Fruit fly (Drosophila melanogaster) whole organism, prepupa: ENCODE results near the gene CG34135.
A peak's percentile ranks its signal among the peaks of the same experiment; 100 is the strongest.

Source experiments
- Blimp-1 ChIP-seq: fragments of 200-800 bp; sonication (Bioruptor generic); optimal IDR thresholded peaks from 3 replicates; lab custom pipeline; 2017; ENCODE audit warnings: missing biosample characterization, missing genetic modification characterization, mild to moderate bottlenecking, moderate library complexity, missing genetic modification reagents
- CG10631 ChIP-seq: fragments of 200-800 bp; sonication (Bioruptor generic); optimal IDR thresholded peaks from 2 replicates; lab custom pipeline; 2016; ENCODE audit warnings: missing biosample characterization, missing genetic modification characterization
- CG10669 ChIP-seq: fragments of 200-800 bp; sonication (Bioruptor generic); optimal IDR thresholded peaks from 3 replicates; lab custom pipeline; 2018; ENCODE audit warnings: missing biosample characterization, mild to moderate bottlenecking, missing genetic modification characterization, moderate library complexity
- CG11294 ChIP-seq: fragments of 200-800 bp; sonication (Bioruptor generic); IDR thresholded peaks from 2 replicates; pipeline ENCODE4 v1.3.6; 2022; ENCODE audit warnings: missing biosample characterization, missing genetic modification characterization
- CG15336 ChIP-seq: fragments of 200-800 bp; sonication (Bioruptor generic); IDR thresholded peaks from 2 replicates; pipeline ENCODE4 v1.3.6; 2022; ENCODE audit warnings: missing biosample characterization, missing genetic modification characterization
- CG1621 ChIP-seq: fragments of 200-800 bp; sonication (Bioruptor generic); optimal IDR thresholded peaks from 3 replicates; lab custom pipeline; 2018; ENCODE audit warnings: missing biosample characterization, mild to moderate bottlenecking, missing genetic modification characterization
- CG3032 ChIP-seq: fragments of 200-800 bp; optimal IDR thresholded peaks from 2 replicates; lab custom pipeline; 2019; ENCODE audit warnings: missing biosample characterization, mild to moderate bottlenecking, missing genetic modification characterization, moderate library complexity
- CG31627 ChIP-seq: fragments of 200-800 bp; sonication (Bioruptor generic); optimal IDR thresholded peaks from 3 replicates; lab custom pipeline; 2016; ENCODE audit warnings: missing biosample characterization, missing genetic modification characterization
- CG32006 ChIP-seq: fragments of 200-800 bp; sonication (Bioruptor generic); optimal IDR thresholded peaks from 3 replicates; lab custom pipeline; 2017; ENCODE audit warnings: missing biosample characterization, mild to moderate bottlenecking, missing genetic modification characterization
- CG34406 ChIP-seq: fragments of 200-800 bp; sonication (Bioruptor generic); optimal IDR thresholded peaks from 3 replicates; lab custom pipeline; 2016; ENCODE audit warnings: missing biosample characterization, missing genetic modification characterization
- CG3919 ChIP-seq: fragments of 200-800 bp; sonication (Bioruptor generic); optimal IDR thresholded peaks from 3 replicates; lab custom pipeline; 2016; ENCODE audit warnings: missing biosample characterization, missing genetic modification characterization
- CG4318 ChIP-seq: fragments of 200-800 bp; sonication (Bioruptor generic); optimal IDR thresholded peaks from 3 replicates; lab custom pipeline; 2017; ENCODE audit warnings: missing biosample characterization, mild to moderate bottlenecking, missing genetic modification characterization
- CG6163 ChIP-seq: fragments of 200-800 bp; sonication (Bioruptor generic); IDR thresholded peaks from 3 replicates; pipeline ENCODE4 v1.3.6; 2022; ENCODE audit warnings: missing biosample characterization, missing genetic modification characterization
- CG6792 ChIP-seq: fragments of 200-800 bp; sonication (Bioruptor generic); optimal IDR thresholded peaks from 3 replicates; lab custom pipeline; 2016; ENCODE audit warnings: missing biosample characterization, missing genetic modification characterization
- CG6808 ChIP-seq: fragments of 200-800 bp; sonication (Bioruptor generic); optimal IDR thresholded peaks from 3 replicates; lab custom pipeline; 2017; ENCODE audit warnings: missing biosample characterization, missing genetic modification characterization, mild to moderate bottlenecking, moderate library complexity, missing genetic modification reagents
- CG7368 ChIP-seq: fragments of 200-800 bp; sonication (Bioruptor generic); optimal IDR thresholded peaks from 3 replicates; lab custom pipeline; 2016; ENCODE audit warnings: missing biosample characterization, missing genetic modification characterization
- CG8119 ChIP-seq: fragments of 200-800 bp; sonication (Bioruptor generic); IDR thresholded peaks from 3 replicates; pipeline ENCODE4 v1.3.6; 2022; ENCODE audit warnings: missing biosample characterization, missing genetic modification characterization
- CG8319 ChIP-seq: fragments of 200-800 bp; sonication (Bioruptor generic); optimal IDR thresholded peaks from 3 replicates; lab custom pipeline; 2016; ENCODE audit warnings: missing biosample characterization, missing genetic modification characterization
- CG8632 ChIP-seq: fragments of 200-800 bp; sonication (Bioruptor generic); optimal IDR thresholded peaks from 3 replicates; lab custom pipeline; 2016; ENCODE audit warnings: missing biosample characterization, missing genetic modification characterization
- CG9139 ChIP-seq: fragments of 200-800 bp; sonication (Bioruptor generic); optimal IDR thresholded peaks from 3 replicates; lab custom pipeline; 2017; ENCODE audit warnings: missing biosample characterization, mild to moderate bottlenecking, missing genetic modification characterization
- Eip75B ChIP-seq: fragments of 200-800 bp; sonication (Bioruptor generic); optimal IDR thresholded peaks from 3 replicates; lab custom pipeline; 2016; ENCODE audit warnings: missing biosample characterization, missing genetic modification characterization
- Eip78C ChIP-seq: fragments of 200-800 bp; sonication (Bioruptor generic); peaks from one replicate; lab custom pipeline; 2016; ENCODE audit warnings: missing biosample characterization, missing genetic modification characterization
- Hr38 ChIP-seq: sonication (Bioruptor generic); optimal IDR thresholded peaks from 2 replicates; lab custom pipeline; 2016; ENCODE audit warnings: missing biosample characterization, missing genetic modification characterization
- Hr39 ChIP-seq: fragments of 200-800 bp; sonication (Bioruptor generic); optimal IDR thresholded peaks from 2 replicates; lab custom pipeline; 2016; ENCODE audit warnings: missing biosample characterization, missing genetic modification characterization
- Hr4 ChIP-seq: fragments of 200-800 bp; sonication (Bioruptor generic); optimal IDR thresholded peaks from 3 replicates; lab custom pipeline; 2016; ENCODE audit warnings: missing biosample characterization, missing genetic modification characterization
- Lpt ChIP-seq: fragments of 200-800 bp; sonication (Bioruptor generic); optimal IDR thresholded peaks from 3 replicates; lab custom pipeline; 2016; ENCODE audit warnings: missing biosample characterization, missing genetic modification characterization
- Met ChIP-seq: fragments of 200-800 bp; sonication (Bioruptor generic); optimal IDR thresholded peaks from 3 replicates; lab custom pipeline; 2016; ENCODE audit warnings: missing biosample characterization, missing genetic modification characterization
- OdsH ChIP-seq: fragments of 200-800 bp; sonication (Bioruptor generic); optimal IDR thresholded peaks from 3 replicates; lab custom pipeline; 2016; ENCODE audit warnings: missing biosample characterization, missing genetic modification characterization
- Smox ChIP-seq: fragments of 200-800 bp; sonication (Bioruptor generic); optimal IDR thresholded peaks from 3 replicates; lab custom pipeline; 2016; ENCODE audit warnings: missing biosample characterization, missing genetic modification characterization
- Sox14 ChIP-seq: fragments of 200-800 bp; sonication (Bioruptor generic); optimal IDR thresholded peaks from 3 replicates; lab custom pipeline; 2016; ENCODE audit warnings: missing biosample characterization, missing genetic modification characterization
- acj6 ChIP-seq: fragments of 200-800 bp; sonication (Bioruptor generic); optimal IDR thresholded peaks from 3 replicates; lab custom pipeline; 2016; ENCODE audit warnings: missing biosample characterization, missing genetic modification characterization
- cyc ChIP-seq: fragments of 200-800 bp; sonication (Bioruptor generic); optimal IDR thresholded peaks from 3 replicates; lab custom pipeline; 2016; ENCODE audit warnings: missing biosample characterization, missing genetic modification characterization
- dac ChIP-seq: fragments of 200-800 bp; sonication (Bioruptor generic); optimal IDR thresholded peaks from 2 replicates; lab custom pipeline; 2017; ENCODE audit warnings: missing biosample characterization, mild to moderate bottlenecking, missing genetic modification characterization
- dsx ChIP-seq: fragments of 200-800 bp; optimal IDR thresholded peaks from 3 replicates; lab custom pipeline; 2019; ENCODE audit warnings: missing biosample characterization, mild to moderate bottlenecking, missing genetic modification characterization, moderate library complexity; ENCODE audit not compliant: poor library complexity, severe bottlenecking
- eg ChIP-seq: fragments of 200-800 bp; sonication (Bioruptor generic); IDR thresholded peaks from 3 replicates; pipeline ENCODE4 v1.3.6; 2022; ENCODE audit warnings: missing biosample characterization, missing genetic modification characterization
- fd85E ChIP-seq: fragments of 200-800 bp; sonication (Bioruptor generic); optimal IDR thresholded peaks from 3 replicates; lab custom pipeline; 2016; ENCODE audit warnings: missing biosample characterization, missing genetic modification characterization
- lz ChIP-seq: fragments of 200-800 bp; sonication (Bioruptor generic); optimal IDR thresholded peaks from 3 replicates; lab custom pipeline; 2016; ENCODE audit warnings: missing biosample characterization, missing genetic modification characterization
- net ChIP-seq: fragments of 200-800 bp; sonication (Bioruptor generic); optimal IDR thresholded peaks from 3 replicates; lab custom pipeline; 2016; ENCODE audit warnings: missing biosample characterization, missing genetic modification characterization
- pdm3 ChIP-seq: fragments of 200-800 bp; sonication (Bioruptor generic); optimal IDR thresholded peaks from 3 replicates; lab custom pipeline; 2016; ENCODE audit warnings: missing biosample characterization, missing genetic modification characterization
- salr ChIP-seq, 2 experiments: fragments of 200-800 bp; sonication (Bioruptor generic); optimal IDR thresholded peaks; 3 replicates each; lab custom pipeline; 2016 to 2018; ENCODE audit warnings: missing biosample characterization in 2 of 2, missing genetic modification characterization in 2 of 2, mild to moderate bottlenecking in 1 of 2
- ss ChIP-seq, 2 experiments: fragments of 200-800 bp; sonication (Bioruptor generic); optimal IDR thresholded peaks; 2 replicates in 1 of 2; 3 replicates in 1 of 2; lab custom pipeline; 2017 to 2018; ENCODE audit warnings: mild to moderate bottlenecking in 2 of 2, missing biosample characterization in 2 of 2, missing genetic modification characterization in 2 of 2, moderate library complexity in 1 of 2
- svp ChIP-seq: fragments of 200-800 bp; sonication (Bioruptor generic); peaks from one replicate; lab custom pipeline; 2016; ENCODE audit warnings: missing biosample characterization, missing genetic modification characterization
- topi ChIP-seq: fragments of 200-800 bp; sonication (Bioruptor generic); optimal IDR thresholded peaks from 3 replicates; lab custom pipeline; 2016; ENCODE audit warnings: missing biosample characterization, missing genetic modification characterization
- vri ChIP-seq: fragments of 200-800 bp; sonication (Bioruptor generic); optimal IDR thresholded peaks from 3 replicates; lab custom pipeline; 2016; ENCODE audit warnings: missing biosample characterization, mild to moderate bottlenecking, missing genetic modification characterization

Gene CG34135

dm6 chr3R:8811323-8811936 is 43.4 kb upstream of the CG34135 start (continued):
- TF ChIP-seq CG8632 (GFP tag; lab: Kevin White, UChicago) (peak; percentile 99), cyc (GFP tag; lab: Kevin White, UChicago) (peak; percentile 98), dac (peak; percentile 98), vri (GFP tag; lab: Kevin White, UChicago) (peak; percentile 99), Eip75B (GFP tag; lab: Kevin White, UChicago) (peak; percentile 99), Lpt (GFP tag; lab: Kevin White, UChicago) (peak; percentile 99), OdsH (GFP tag; lab: Kevin White, UChicago) (peak; percentile 99), Sox14 (GFP tag; lab: Kevin White, UChicago) (peak; percentile 99), CG7368 (GFP tag; lab: Kevin White, UChicago) (peak; percentile 98), CG10669 (GFP tag; lab: Kevin White, UChicago) (peak; percentile 99), net (GFP tag; lab: Kevin White, UChicago) (peak; percentile 99), CG3919 (peak; percentile 99), CG10631 (GFP tag; lab: Kevin White, UChicago) (peak; percentile 99), CG8119 (GFP tag; lab: Robert Waterston, UW) (peak; percentile 99), CG4318 (peak; percentile 99), lz (GFP tag; lab: Kevin White, UChicago) (peak; percentile 98), pdm3 (peak; percentile 99), Hr4 (peak; percentile 100), CG9139 (peak; percentile 95), dsx (GFP tag; lab: Kevin White, UChicago) (peak; percentile 98), CG34406 (GFP tag; lab: Kevin White, UChicago) (peak; percentile 98), CG31627 (GFP tag; lab: Kevin White, UChicago) (peak; percentile 98), CG6808 (GFP tag; lab: Kevin White, UChicago) (peak; percentile 98), CG8319 (peak; percentile 97), Hr38 (GFP tag; lab: Kevin White, UChicago) (peak; percentile 87), fd85E (GFP tag; lab: Kevin White, UChicago) (peak; percentile 91), CG1621 (tag; lab: Kevin White, UChicago) (peak; percentile 98), CG3032 (peak; percentile 99), Blimp-1 (GFP tag; lab: Kevin White, UChicago) (peak; percentile 84), svp (peak; percentile 98), ss (GFP tag; optimal IDR thresholded peaks at IDR 0.05; lab: Kevin White, UChicago) (peak; percentile 98), CG32006 (GFP tag; lab: Kevin White, UChicago) (peak; percentile 100), CG6792 (GFP tag; lab: Kevin White, UChicago) (peak; percentile 99)

dm6 chr3R:8810397-8811184 is 42.6 kb upstream of the CG34135 start:
- peak; percentile 99 for TF ChIP-seq vri (GFP tag; lab: Kevin White, UChicago)
- peak; percentile 22; the same call in 1 of the 2 replicates for TF ChIP-seq CG15336
- no peak for TF ChIP-seq dsx (GFP tag; lab: Kevin White, UChicago)
- peak; percentile 59 for TF ChIP-seq CG8632 (GFP tag; lab: Kevin White, UChicago)
- TF ChIP-seq CG8119 (GFP tag; lab: Robert Waterston, UW): 0 out of 3 replicates have a peak, but pooled peaks have one; percentile 11
- peak; percentile 55 to 78 for TF ChIP-seq ss (GFP tag; optimal IDR thresholded peaks at IDR 0.05; lab: Kevin White, UChicago)
- TF ChIP-seq Lpt (GFP tag; lab: Kevin White, UChicago): peak; percentile 52
- no peak for TF ChIP-seq fd85E (GFP tag; lab: Kevin White, UChicago)
- TF ChIP-seq acj6: no peak
- peak; percentile 70; the same call in 1 of the 3 replicates for TF ChIP-seq eg (GFP tag; lab: Robert Waterston, UW)
- TF ChIP-seq Eip75B (GFP tag; lab: Kevin White, UChicago): peak; percentile 19
- TF ChIP-seq CG3032: peak; percentile 83
- TF ChIP-seq CG9139: peak; percentile 51
- TF ChIP-seq cyc (GFP tag; lab: Kevin White, UChicago): no peak
- TF ChIP-seq CG10631 (GFP tag; lab: Kevin White, UChicago): peak; percentile 26
- peak; percentile 60; the same call in 1 of the 3 replicates for TF ChIP-seq CG6163 (GFP tag; lab: Robert Waterston, UW)
- TF ChIP-seq Blimp-1 (GFP tag; lab: Kevin White, UChicago): no peak
- peak in 1 of 2 experiments; percentile 34 for TF ChIP-seq salr (GFP tag; optimal IDR thresholded peaks at IDR 0.05; lab: Kevin White, UChicago)
- peak; percentile 55 for TF ChIP-seq CG3919
- TF ChIP-seq topi (GFP tag; lab: Kevin White, UChicago): no peak
- TF ChIP-seq Hr38 (GFP tag; lab: Kevin White, UChicago): no peak
- TF ChIP-seq Hr4: peak; percentile 28
- TF ChIP-seq CG31627 (GFP tag; lab: Kevin White, UChicago): no peak
- TF ChIP-seq Eip78C (GFP tag; lab: Kevin White, UChicago): peak; percentile 77
- TF ChIP-seq Hr39 (GFP tag; lab: Kevin White, UChicago): no peak
- TF ChIP-seq Smox (GFP tag; lab: Kevin White, UChicago): peak; percentile 16
- TF ChIP-seq OdsH (GFP tag; lab: Kevin White, UChicago): peak; percentile 32
- peak; percentile 38 for TF ChIP-seq CG32006 (GFP tag; lab: Kevin White, UChicago)
- peak; percentile 50; the same call in 1 of the 2 replicates for TF ChIP-seq CG11294 (GFP tag; lab: Robert Waterston, UW)
- TF ChIP-seq Met (GFP tag; lab: Kevin White, UChicago): peak; percentile 18
